Worm (Caenorhabditis elegans) whole organism, mixed stage, embryonic: ENCODE data around the gene C05C12.1.
A peak's percentile ranks its signal among the peaks of the same experiment; 100 is the strongest.

ENCODE experiments used
- M03D4.4 ChIP-seq: sonication (generic microtip); optimal IDR thresholded peaks from 2 replicates; lab custom pipeline; 2017; ENCODE audit warnings: mild to moderate bottlenecking, missing genetic modification characterization, missing compliant biosample characterization
- bed-3 ChIP-seq: fragments of 200-800 bp; sonication (Bioruptor generic); optimal IDR thresholded peaks from 3 replicates; lab custom pipeline; 2018; ENCODE audit warnings: mild to moderate bottlenecking, missing genetic modification characterization, moderate library complexity, missing compliant biosample characterization
- blmp-1 ChIP-seq: fragments of 150-350 bp; optimal IDR thresholded peaks from 2 replicates; lab custom pipeline; 2014; ENCODE audit warnings: missing biosample characterization, missing genetic modification characterization
- ceh-39 ChIP-seq: fragments of 150-350 bp; optimal IDR thresholded peaks from 2 replicates; lab custom pipeline; 2014; ENCODE audit warnings: missing biosample characterization, missing genetic modification characterization
- ceh-43 ChIP-seq: fragments of 200-800 bp; sonication (Bioruptor generic); optimal IDR thresholded peaks from 2 replicates; lab custom pipeline; 2018; ENCODE audit warnings: mild to moderate bottlenecking, missing genetic modification characterization, moderate library complexity, missing compliant biosample characterization
- ceh-83 ChIP-seq: fragments of 200-800 bp; sonication (Bioruptor generic); optimal IDR thresholded peaks from 2 replicates; lab custom pipeline; 2018; ENCODE audit warnings: mild to moderate bottlenecking, missing genetic modification characterization, missing compliant biosample characterization
- ces-1 ChIP-seq: fragments of 150-350 bp; optimal IDR thresholded peaks from 2 replicates; lab custom pipeline; 2014; ENCODE audit warnings: missing biosample characterization, missing genetic modification reagents, missing genetic modification characterization
- cnd-1 ChIP-seq: fragments of 200-800 bp; sonication (Bioruptor generic); optimal IDR thresholded peaks from 2 replicates; lab custom pipeline; 2018; ENCODE audit warnings: mild to moderate bottlenecking, missing genetic modification characterization, missing compliant biosample characterization
- drap-1 ChIP-seq: fragments of 200-800 bp; sonication (Bioruptor generic); optimal IDR thresholded peaks from 3 replicates; lab custom pipeline; 2018; ENCODE audit warnings: mild to moderate bottlenecking, missing genetic modification characterization, missing compliant biosample characterization
- elt-1 ChIP-seq: sonication (generic microtip); optimal IDR thresholded peaks from 2 replicates; lab custom pipeline; 2017; ENCODE audit warnings: missing genetic modification characterization, mild to moderate bottlenecking, missing compliant biosample characterization, antibody characterized with exemption, moderate library complexity, borderline replicate concordance; ENCODE audit not compliant: insufficient read depth
- elt-3 ChIP-seq: fragments of 150-350 bp; optimal IDR thresholded peaks from 2 replicates; lab custom pipeline; 2014; ENCODE audit warnings: missing biosample characterization, missing genetic modification characterization
- flh-1 ChIP-seq: fragments of 200-800 bp; sonication (Bioruptor generic); optimal IDR thresholded peaks from 2 replicates; lab custom pipeline; 2018; ENCODE audit warnings: mild to moderate bottlenecking, missing genetic modification characterization, moderate library complexity, missing compliant biosample characterization
- ham-2 ChIP-seq: fragments of 200-800 bp; sonication (Bioruptor generic); optimal IDR thresholded peaks from 2 replicates; lab custom pipeline; 2018; ENCODE audit warnings: mild to moderate bottlenecking, missing genetic modification characterization, missing compliant biosample characterization
- hlh-1 ChIP-seq: fragments of 150-350 bp; optimal IDR thresholded peaks from 2 replicates; lab custom pipeline; 2014; ENCODE audit warnings: missing biosample characterization, missing genetic modification reagents, missing genetic modification characterization
- lsy-2 ChIP-seq: fragments of 150-350 bp; optimal IDR thresholded peaks from 2 replicates; lab custom pipeline; 2014; ENCODE audit warnings: missing biosample characterization, missing genetic modification characterization
- mab-5 ChIP-seq: fragments of 150-350 bp; optimal IDR thresholded peaks from 2 replicates; lab custom pipeline; 2014; ENCODE audit warnings: missing biosample characterization, missing genetic modification characterization
- mep-1 ChIP-seq: fragments of 150-350 bp; optimal IDR thresholded peaks from 2 replicates; lab custom pipeline; 2017; ENCODE audit warnings: missing biosample characterization, missing genetic modification reagents, missing genetic modification characterization, inconsistent platforms
- mls-2 ChIP-seq: sonication (generic microtip); optimal IDR thresholded peaks from 2 replicates; lab custom pipeline; 2016; ENCODE audit warnings: mild to moderate bottlenecking, missing genetic modification characterization, moderate library complexity, missing compliant biosample characterization
- nhr-12 ChIP-seq: fragments of 150-350 bp; optimal IDR thresholded peaks from 2 replicates; lab custom pipeline; 2014; ENCODE audit warnings: missing biosample characterization, missing genetic modification characterization
- nhr-2 ChIP-seq: fragments of 150-350 bp; optimal IDR thresholded peaks from 2 replicates; lab custom pipeline; 2014; ENCODE audit warnings: missing biosample characterization, missing genetic modification characterization
- nhr-237 ChIP-seq: fragments of 150-350 bp; optimal IDR thresholded peaks from 2 replicates; lab custom pipeline; 2014; ENCODE audit warnings: missing biosample characterization, missing genetic modification characterization
- nhr-76 ChIP-seq: sonication (generic microtip); optimal IDR thresholded peaks from 2 replicates; lab custom pipeline; 2017; ENCODE audit warnings: missing biosample characterization, missing genetic modification characterization
- pha-4 ChIP-seq: fragments of 150-350 bp; optimal IDR thresholded peaks from 2 replicates; lab custom pipeline; 2018; ENCODE audit warnings: missing biosample characterization, missing genetic modification reagents, missing genetic modification characterization
- sem-2 ChIP-seq: fragments of 200-800 bp; sonication (Bioruptor generic); optimal IDR thresholded peaks from 2 replicates; lab custom pipeline; 2018; ENCODE audit warnings: mild to moderate bottlenecking, missing genetic modification characterization, missing compliant biosample characterization
- sptf-1 ChIP-seq: sonication (generic microtip); optimal IDR thresholded peaks from 2 replicates; lab custom pipeline; 2017; ENCODE audit warnings: mild to moderate bottlenecking, missing genetic modification characterization, moderate library complexity, missing compliant biosample characterization
- tbx-8 ChIP-seq: fragments of 200-800 bp; sonication (Bioruptor generic); optimal IDR thresholded peaks from 2 replicates; lab custom pipeline; 2018; ENCODE audit warnings: mild to moderate bottlenecking, missing genetic modification characterization, moderate library complexity, missing compliant biosample characterization
- unc-120 ChIP-seq: sonication (generic microtip); optimal IDR thresholded peaks from 2 replicates; lab custom pipeline; 2017; ENCODE audit warnings: missing genetic modification characterization, missing compliant biosample characterization; ENCODE audit not compliant: poor library complexity, severe bottlenecking
- unc-39 ChIP-seq: fragments of 150-350 bp; optimal IDR thresholded peaks from 2 replicates; lab custom pipeline; 2014; ENCODE audit warnings: missing biosample characterization, missing genetic modification characterization
- unc-62 ChIP-seq: fragments of 150-350 bp; optimal IDR thresholded peaks from 2 replicates; lab custom pipeline; 2014; ENCODE audit warnings: missing biosample characterization, missing genetic modification reagents, missing genetic modification characterization
- ztf-11 ChIP-seq: fragments of 150-350 bp; optimal IDR thresholded peaks from 2 replicates; lab custom pipeline; 2014; ENCODE audit warnings: missing biosample characterization, missing genetic modification characterization

C05C12.1 gene

DNA sequence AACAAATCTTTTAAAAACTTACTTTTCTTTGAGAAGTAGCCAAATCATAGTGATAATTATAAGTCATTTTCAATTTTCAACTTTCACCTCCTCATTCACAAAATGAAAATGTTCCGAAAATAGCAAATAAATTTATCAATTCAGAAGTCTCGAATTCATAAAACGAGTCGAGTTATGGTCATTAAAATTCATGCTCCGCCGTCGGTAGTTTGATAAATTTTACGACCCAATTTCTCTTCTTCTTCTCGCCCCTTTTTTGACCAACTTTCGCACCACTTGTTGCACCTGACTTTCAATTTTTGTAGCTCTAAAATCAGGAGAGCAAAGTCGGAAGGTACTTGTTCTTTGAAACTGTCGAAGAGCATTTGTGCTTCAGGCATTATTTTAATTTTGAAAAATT is 23.7 kb upstream of the C05C12.1 start, which contains the start of gene best-7:
Gene best-7 (minus strand): TSS at position 239 of the 400 bp plus-strand sequence.
- TF ChIP-seq nhr-12 (tag; lab: Kevin White, UChicago) (no peak), unc-39 (tag; lab: Kevin White, UChicago) (no peak)
- TF ChIP-seq, all 35 proteins: peak for 0

DNA sequence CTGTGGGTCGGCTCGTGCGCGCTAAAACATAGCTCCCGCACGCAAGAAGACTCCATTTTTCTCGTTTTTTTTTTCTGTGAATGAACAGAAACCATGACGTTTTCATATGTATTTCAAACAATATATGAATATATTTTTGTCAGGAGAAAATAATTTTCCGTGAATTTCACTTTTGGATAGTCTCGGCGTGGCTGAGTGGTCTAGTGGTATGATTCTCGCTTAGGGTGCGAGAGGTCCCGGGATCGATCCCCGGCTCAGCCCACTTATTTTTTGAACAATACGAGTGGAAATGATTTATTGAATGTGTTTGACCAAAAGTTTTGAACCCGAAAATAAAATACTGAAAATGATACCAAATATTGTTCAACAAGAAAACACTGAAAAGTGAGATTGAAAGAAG is 22.4 kb upstream of the C05C12.1 start:
- TF ChIP-seq mls-2 (tag; lab: Kevin White, UChicago) (no peak), ceh-83 (GFP tag; lab: Kevin White, UChicago) (no peak), cnd-1 (tag; lab: Kevin White, UChicago) (no peak), ceh-39 (no peak), sptf-1 (tag; lab: Kevin White, UChicago) (no peak), unc-62 (GFP tag; lab: Kevin White, UChicago) (no peak)

DNA sequence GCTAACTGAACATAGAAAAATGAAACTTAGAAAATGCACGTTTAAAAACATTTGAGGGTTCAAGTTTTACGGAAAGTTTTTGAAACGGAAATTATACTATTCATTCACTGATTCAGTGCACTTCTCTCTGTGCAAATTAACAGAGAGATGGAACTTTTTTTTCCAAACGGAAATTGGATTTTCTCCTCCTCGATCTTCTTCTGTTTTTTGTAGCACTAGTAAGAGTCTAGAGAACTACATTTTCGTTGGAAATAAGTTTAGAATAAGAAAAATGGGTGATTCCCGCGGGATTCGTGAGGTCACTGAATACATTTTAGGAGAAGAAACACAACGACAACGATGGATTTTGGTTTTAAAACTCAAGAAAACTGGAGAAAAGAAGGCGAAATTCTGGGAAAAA is 18.0 kb upstream of the C05C12.1 start:
- TF ChIP-seq unc-120 (tag; lab: Kevin White, UChicago) (no peak), ces-1 (peak; percentile 34)

DNA sequence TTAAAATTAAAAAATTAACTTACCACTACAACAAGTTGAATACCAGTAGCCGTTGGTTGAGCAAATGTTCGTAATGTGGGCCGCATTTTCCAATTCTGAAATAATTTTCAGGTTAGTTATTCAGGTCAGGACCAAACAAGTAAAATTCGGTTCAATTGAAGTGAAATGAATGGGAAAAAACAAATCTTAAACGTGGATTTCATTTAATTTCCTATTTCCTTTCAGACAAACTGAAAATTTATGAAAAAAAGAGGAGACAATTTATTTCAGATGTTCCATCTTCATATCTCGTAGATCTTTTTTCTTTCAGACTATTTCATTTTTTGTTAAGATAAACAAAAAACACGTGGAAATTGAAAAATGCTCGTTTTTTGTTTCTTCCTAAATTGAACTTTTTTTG is 12.4 kb upstream of the C05C12.1 start, which contains the start of gene C05C12.6:
Gene C05C12.6 (minus strand): TSS at position 101 of the 400 bp plus-strand sequence.
- TF ChIP-seq elt-3 (no peak), ceh-39 (no peak), cnd-1 (tag; lab: Kevin White, UChicago) (no peak), mls-2 (tag; lab: Kevin White, UChicago) (no peak), nhr-237 (tag; lab: Kevin White, UChicago) (no peak), sptf-1 (tag; lab: Kevin White, UChicago) (no peak), unc-120 (tag; lab: Kevin White, UChicago) (no peak), bed-3 (GFP tag; lab: Kevin White, UChicago) (no peak), unc-39 (tag; lab: Kevin White, UChicago) (no peak), mep-1 (tag; lab: Kevin White, UChicago) (no peak), nhr-76 (tag; lab: Kevin White, UChicago) (no peak), M03D4.4 (tag; lab: Kevin White, UChicago) (no peak), pha-4 (tag; lab: Kevin White, UChicago) (no peak), drap-1 (no peak), ham-2 (no peak), tbx-8 (no peak), hlh-1 (tag; lab: Kevin White, UChicago) (no peak), mab-5 (tag; lab: Kevin White, UChicago) (no peak)

DNA sequence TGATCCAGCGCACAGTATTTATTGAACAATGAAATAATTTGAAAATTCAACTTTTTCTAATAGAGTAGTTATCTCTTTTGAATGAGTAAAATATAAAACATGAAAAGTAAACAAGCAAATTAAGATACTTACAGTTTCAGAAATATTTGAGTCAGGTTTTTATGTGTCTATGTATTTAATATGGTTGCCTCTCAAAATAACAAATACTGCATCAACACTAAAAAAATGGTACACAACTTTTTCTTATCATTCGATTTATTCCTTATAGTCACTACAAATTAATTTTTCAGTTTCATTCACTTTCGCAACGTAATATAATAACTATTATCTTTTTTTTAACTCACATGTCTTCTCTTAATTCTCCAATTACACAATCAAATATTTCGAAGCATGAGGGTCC is 6.4 kb upstream of the C05C12.1 start:
- TF ChIP-seq bed-3 (GFP tag; lab: Kevin White, UChicago) (no peak), mab-5 (tag; lab: Kevin White, UChicago) (no peak), unc-62 (GFP tag; lab: Kevin White, UChicago) (no peak), nhr-237 (tag; lab: Kevin White, UChicago) (no peak), flh-1 (GFP tag; lab: Kevin White, UChicago) (no peak), drap-1 (no peak), sptf-1 (tag; lab: Kevin White, UChicago) (no peak), lsy-2 (tag; lab: Kevin White, UChicago) (no peak)

DNA sequence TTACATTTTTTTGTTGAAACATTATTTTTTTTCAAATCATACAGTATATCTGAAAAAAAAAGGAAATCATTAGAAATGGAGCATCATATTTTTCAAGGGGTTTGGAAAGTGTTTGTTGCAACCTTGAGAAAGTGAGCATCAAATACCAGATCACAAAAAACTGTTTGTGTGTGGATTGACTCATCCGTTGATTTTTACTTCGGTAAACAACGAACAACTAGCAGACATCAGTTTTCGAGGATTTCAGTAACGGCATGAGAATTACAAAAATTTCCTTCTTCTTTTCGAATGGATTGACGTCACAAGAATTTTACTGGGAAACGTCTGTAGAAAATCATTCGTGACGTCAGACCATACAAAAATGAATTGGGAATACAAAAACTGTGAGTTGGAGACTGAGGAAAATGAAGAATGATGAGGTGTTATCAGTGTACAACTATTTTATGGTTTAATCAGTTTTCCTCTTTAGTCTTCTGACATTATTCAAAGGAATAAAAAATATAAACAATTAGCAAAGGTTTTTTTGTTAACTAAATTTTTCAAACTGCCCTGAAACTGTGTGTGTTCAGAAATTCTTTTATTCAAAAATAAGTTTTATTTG is 5.7 kb upstream of the C05C12.1 start, which contains the start of gene C05C12.4:
Gene C05C12.4 (minus strand): TSS at position 51 of the 601 bp plus-strand sequence.
- no peak for TF ChIP-seq lsy-2 (tag; lab: Kevin White, UChicago)
- no peak for TF ChIP-seq mls-2 (tag; lab: Kevin White, UChicago)
- TF ChIP-seq elt-3, result no peak
- TF ChIP-seq ceh-43 (GFP tag; lab: Kevin White, UChicago), result no peak
- TF ChIP-seq blmp-1 (tag; lab: Kevin White, UChicago), result no peak
- TF ChIP-seq flh-1 (GFP tag; lab: Kevin White, UChicago), result no peak
- no peak for TF ChIP-seq elt-1 (tag; lab: Kevin White, UChicago)
- no peak for TF ChIP-seq mep-1 (tag; lab: Kevin White, UChicago)
- no peak for TF ChIP-seq nhr-2 (tag; lab: Kevin White, UChicago)
- no peak for TF ChIP-seq unc-39 (tag; lab: Kevin White, UChicago)
- no peak for TF ChIP-seq pha-4 (tag; lab: Kevin White, UChicago)
- TF ChIP-seq sem-2, result no peak
- TF ChIP-seq nhr-12 (tag; lab: Kevin White, UChicago), result no peak
- TF ChIP-seq nhr-76 (tag; lab: Kevin White, UChicago), result no peak
- TF ChIP-seq mab-5 (tag; lab: Kevin White, UChicago), result no peak
- no peak for TF ChIP-seq ztf-11 (tag; lab: Kevin White, UChicago)
- TF ChIP-seq tbx-8, result no peak
- no peak for TF ChIP-seq unc-62 (GFP tag; lab: Kevin White, UChicago)
- no peak for TF ChIP-seq unc-120 (tag; lab: Kevin White, UChicago)
